Fruit fly (Drosophila melanogaster): ENCODE results near the gene Tep2.

- TF ChIP-seq h (optimal IDR thresholded peaks at IDR 0.05) (no peak), ttk (optimal IDR thresholded peaks at IDR 0.05) (no peak)
Observed at dm6 chr2L:7703534-7703933, 2.1 kb upstream of the Tep2 start.

All from Kc167 (cell line).